Worm (Caenorhabditis elegans) whole organism, L2 larva: Measurements from ENCODE around the gene rab-37.

Experiments used
- C34F6.9 ChIP-seq: fragments of 150-350 bp; optimal IDR thresholded peaks from 2 replicates; lab custom pipeline; 2014; ENCODE audit warnings: missing biosample characterization, missing genetic modification characterization
- ama-1 ChIP-seq: fragments of 150-350 bp; optimal IDR thresholded peaks from 2 replicates; lab custom pipeline; 2018; ENCODE audit warnings: inconsistent platforms
- ceh-82 ChIP-seq: fragments of 150-350 bp; optimal IDR thresholded peaks from 2 replicates; lab custom pipeline; 2014; ENCODE audit warnings: missing biosample characterization, missing genetic modification characterization
- crh-2 ChIP-seq: sonication (generic microtip); optimal IDR thresholded peaks from 2 replicates; lab custom pipeline; 2017; ENCODE audit warnings: missing biosample characterization, missing genetic modification characterization
- elt-1 ChIP-seq: fragments of 150-350 bp; optimal IDR thresholded peaks from 2 replicates; lab custom pipeline; 2014; ENCODE audit warnings: missing biosample characterization, missing genetic modification characterization
- elt-3 ChIP-seq: sonication (generic microtip); optimal IDR thresholded peaks from 2 replicates; lab custom pipeline; 2017; ENCODE audit warnings: missing biosample characterization, missing genetic modification characterization
- lin-39 ChIP-seq: fragments of 150-350 bp; optimal IDR thresholded peaks from 2 replicates; lab custom pipeline; 2014; ENCODE audit warnings: missing biosample characterization, missing genetic modification reagents, missing genetic modification characterization
- snpc-4 ChIP-seq: fragments of 150-350 bp; optimal IDR thresholded peaks from 2 replicates; lab custom pipeline; 2014; ENCODE audit warnings: missing biosample characterization, missing genetic modification characterization
- unc-39 ChIP-seq: fragments of 150-350 bp; optimal IDR thresholded peaks from 2 replicates; lab custom pipeline; 2014; ENCODE audit warnings: missing biosample characterization, missing genetic modification characterization
- ztf-11 ChIP-seq: sonication (generic microtip); optimal IDR thresholded peaks from 2 replicates; lab custom pipeline; 2017; ENCODE audit warnings: missing biosample characterization, missing genetic modification characterization

DNA sequence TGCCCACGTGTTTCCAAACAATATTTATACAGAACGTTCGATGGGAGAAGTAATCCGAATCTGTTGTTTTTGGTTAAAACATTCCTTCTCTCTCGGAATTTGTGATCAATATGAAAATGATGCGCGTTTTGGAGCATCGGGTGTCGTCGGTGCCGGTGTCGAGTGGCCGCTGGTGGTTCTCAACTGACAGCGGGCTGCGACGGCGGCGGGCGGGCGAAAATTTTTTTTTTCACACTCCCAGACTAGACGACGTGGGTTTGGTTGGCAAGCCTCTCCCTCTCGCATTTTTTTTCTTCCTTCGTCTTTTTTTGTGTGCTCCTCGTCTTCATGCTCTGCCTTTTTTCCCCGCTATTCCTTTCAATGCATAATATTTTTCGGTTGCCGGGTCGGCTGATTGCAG lies 17.5 kb downstream of the rab-37 start, which contains the start of gene W01H2.2:
- no peak for TF ChIP-seq ceh-82 (tag; lab: Kevin White, UChicago)
- no peak for TF ChIP-seq elt-3 (tag; lab: Kevin White, UChicago)
- no peak for TF ChIP-seq C34F6.9 (tag; lab: Kevin White, UChicago)
- TF ChIP-seq snpc-4 (tag; lab: Kevin White, UChicago), result no peak
- no peak for TF ChIP-seq unc-39 (tag; lab: Kevin White, UChicago)
- TF ChIP-seq elt-1 (tag; lab: Kevin White, UChicago), result no peak
- no peak for TF ChIP-seq ama-1 (lab: Kevin White, UChicago)
- TF ChIP-seq ztf-11 (tag; lab: Kevin White, UChicago), result no peak
- no peak for TF ChIP-seq lin-39 (tag; lab: Kevin White, UChicago)
- TF ChIP-seq crh-2 (tag; lab: Kevin White, UChicago), result peak; percentile 7
